Worm (Caenorhabditis elegans) whole organism, young adult: ENCODE data around the gene mlc-4.

ENCODE experiments used
- B0019.2 ChIP-seq: fragments of 200-800 bp; sonication (Bioruptor generic); conservative IDR thresholded peaks from 2 replicates; pipeline ENCODE4 v1.3.6; 2022; ENCODE audit warnings: missing genetic modification reagents, missing genetic modification characterization, missing compliant biosample characterization
- C06A6.2 ChIP-seq: fragments of 200-800 bp; sonication (Bioruptor generic); conservative IDR thresholded peaks from 2 replicates; pipeline ENCODE4 v1.3.6; 2022; ENCODE audit warnings: missing genetic modification characterization, missing compliant biosample characterization
- C17E4.6 ChIP-seq: fragments of 200-800 bp; sonication (Bioruptor generic); IDR thresholded peaks from 2 replicates; pipeline ENCODE4 v1.3.6; 2022; ENCODE audit warnings: missing genetic modification reagents, missing genetic modification characterization, missing compliant biosample characterization
- D2030.7 ChIP-seq: fragments of 200-800 bp; sonication (Bioruptor generic); IDR thresholded peaks from 2 replicates; pipeline ENCODE4 v1.3.6; 2022; ENCODE audit warnings: missing genetic modification reagents, missing genetic modification characterization, missing compliant biosample characterization
- F10E7.11 ChIP-seq: sonication (generic microtip); optimal IDR thresholded peaks from 2 replicates; lab custom pipeline; 2017; ENCODE audit warnings: mild to moderate bottlenecking, missing genetic modification characterization, moderate library complexity, missing compliant biosample characterization
- F22D6.2 ChIP-seq: sonication (generic microtip); optimal IDR thresholded peaks from 2 replicates; lab custom pipeline; 2016; ENCODE audit warnings: mild to moderate bottlenecking, missing genetic modification characterization, missing compliant biosample characterization
- F23B12.7 ChIP-seq: sonication (generic microtip); optimal IDR thresholded peaks from 2 replicates; lab custom pipeline; 2017; ENCODE audit warnings: missing genetic modification characterization, mild to moderate bottlenecking, missing compliant biosample characterization, antibody characterized with exemption, moderate library complexity; ENCODE audit not compliant: insufficient read depth
- F33H1.4 ChIP-seq: fragments of 200-800 bp; sonication (Bioruptor generic); IDR thresholded peaks from 2 replicates; pipeline ENCODE4 v1.3.6; 2022; ENCODE audit warnings: missing genetic modification reagents, missing genetic modification characterization, missing compliant biosample characterization
- F37B4.10 ChIP-seq: fragments of 200-800 bp; sonication (Bioruptor generic); IDR thresholded peaks from 2 replicates; pipeline ENCODE4 v1.3.6; 2022; ENCODE audit warnings: missing genetic modification characterization, missing compliant biosample characterization
- F39B2.1 ChIP-seq: fragments of 200-800 bp; sonication (Bioruptor generic); IDR thresholded peaks from 2 replicates; pipeline ENCODE4 v1.3.6; 2022; ENCODE audit warnings: missing genetic modification reagents, missing genetic modification characterization, missing compliant biosample characterization
- F52B5.7 ChIP-seq: sonication (generic microtip); optimal IDR thresholded peaks from 2 replicates; lab custom pipeline; 2016; ENCODE audit warnings: mild to moderate bottlenecking, missing genetic modification characterization, missing compliant biosample characterization
- K12H6.12 ChIP-seq: fragments of 200-800 bp; sonication (Bioruptor generic); optimal IDR thresholded peaks from 2 replicates; lab custom pipeline; 2018; ENCODE audit warnings: mild to moderate bottlenecking, missing genetic modification characterization, missing compliant biosample characterization
- T26A5.8 ChIP-seq: sonication (generic microtip); optimal IDR thresholded peaks from 2 replicates; lab custom pipeline; 2016; ENCODE audit warnings: missing genetic modification characterization, missing compliant biosample characterization
- Y56A3A.18 ChIP-seq: fragments of 200-800 bp; sonication (Bioruptor generic); IDR thresholded peaks from 2 replicates; pipeline ENCODE4 v1.3.6; 2022; ENCODE audit warnings: missing genetic modification reagents, missing genetic modification characterization, missing compliant biosample characterization
- athp-1 ChIP-seq: sonication (generic microtip); optimal IDR thresholded peaks from 2 replicates; lab custom pipeline; 2017; ENCODE audit warnings: mild to moderate bottlenecking, missing genetic modification characterization, missing compliant biosample characterization
- attf-3 ChIP-seq: fragments of 200-800 bp; sonication (Bioruptor generic); conservative IDR thresholded peaks from 2 replicates; pipeline ENCODE4 v1.3.6; 2022; ENCODE audit warnings: missing genetic modification reagents, missing genetic modification characterization, missing compliant biosample characterization
- cebp-1 ChIP-seq, 2 experiments: fragments of 200-800 bp in 1 of 2; sonication (Bioruptor generic) in 1 of 2; sonication (generic microtip) in 1 of 2; IDR thresholded peaks in 1 of 2; optimal IDR thresholded peaks in 1 of 2; 2 replicates each; pipeline versions ENCODE4 v1.3.6 to Lab custom; 2017 to 2022; ENCODE audit warnings: missing compliant biosample characterization in 2 of 2, missing genetic modification characterization in 2 of 2, mild to moderate bottlenecking in 1 of 2, missing genetic modification reagents in 1 of 2, moderate library complexity in 1 of 2
- ceh-27 ChIP-seq: fragments of 200-800 bp; sonication (Bioruptor generic); optimal IDR thresholded peaks from 2 replicates; lab custom pipeline; 2018; ENCODE audit warnings: mild to moderate bottlenecking, missing genetic modification characterization, moderate library complexity, missing compliant biosample characterization
- ceh-40 ChIP-seq: fragments of 200-800 bp; sonication (Bioruptor generic); IDR thresholded peaks from 2 replicates; pipeline ENCODE4 v1.3.6; 2022; ENCODE audit warnings: missing genetic modification characterization, missing compliant biosample characterization
- ceh-79 ChIP-seq: sonication (generic microtip); optimal IDR thresholded peaks from 2 replicates; lab custom pipeline; 2017; ENCODE audit warnings: mild to moderate bottlenecking, missing genetic modification characterization, missing compliant biosample characterization
- dox-1 ChIP-seq: fragments of 200-800 bp; sonication (Bioruptor generic); IDR thresholded peaks from 2 replicates; pipeline ENCODE4 v1.3.6; 2022; ENCODE audit warnings: missing genetic modification reagents, missing genetic modification characterization, missing compliant biosample characterization
- dpl-1 ChIP-seq: fragments of 150-350 bp; optimal IDR thresholded peaks from 2 replicates; lab custom pipeline; 2014; ENCODE audit warnings: missing biosample characterization, missing genetic modification reagents, missing genetic modification characterization
- efl-1 ChIP-seq: fragments of 150-350 bp; optimal IDR thresholded peaks from 2 replicates; lab custom pipeline; 2014; ENCODE audit warnings: missing biosample characterization, missing genetic modification reagents, missing genetic modification characterization
- egl-18 ChIP-seq: fragments of 200-800 bp; sonication (Bioruptor generic); IDR thresholded peaks from 2 replicates; pipeline ENCODE4 v1.3.6; 2022; ENCODE audit warnings: missing genetic modification reagents, missing genetic modification characterization, missing compliant biosample characterization
- ets-4 ChIP-seq: fragments of 200-800 bp; sonication (Bioruptor generic); optimal IDR thresholded peaks from 2 replicates; lab custom pipeline; 2018; ENCODE audit warnings: mild to moderate bottlenecking, missing genetic modification characterization, missing compliant biosample characterization
- fkh-3 ChIP-seq: sonication (generic microtip); optimal IDR thresholded peaks from 2 replicates; lab custom pipeline; 2016; ENCODE audit warnings: mild to moderate bottlenecking, missing genetic modification characterization, missing compliant biosample characterization
- hlh-26 ChIP-seq: fragments of 200-800 bp; sonication (Bioruptor generic); conservative IDR thresholded peaks from 2 replicates; pipeline ENCODE4 v1.3.6; 2022; ENCODE audit warnings: missing genetic modification reagents, missing genetic modification characterization, missing compliant biosample characterization
- let-607 ChIP-seq, 2 experiments: fragments of 200-800 bp in 1 of 2; sonication (Bioruptor generic) in 1 of 2; sonication (generic microtip) in 1 of 2; optimal IDR thresholded peaks; 2 replicates each; lab custom pipeline; 2016 to 2018; ENCODE audit warnings: mild to moderate bottlenecking in 2 of 2, missing compliant biosample characterization in 2 of 2, missing genetic modification characterization in 2 of 2, moderate library complexity in 2 of 2, missing genotype in 1 of 2
- lin-35 ChIP-seq, 3 experiments: fragments of 150-350 bp in 2 of 3; sonication (generic microtip) in 1 of 3; optimal IDR thresholded peaks; 2 replicates each; lab custom pipeline; 2014 to 2018; ENCODE audit warnings: missing biosample characterization in 3 of 3, missing genetic modification characterization in 3 of 3, missing genetic modification reagents in 3 of 3
- lin-40 ChIP-seq: sonication (generic microtip); optimal IDR thresholded peaks from 2 replicates; lab custom pipeline; 2016; ENCODE audit warnings: missing genetic modification characterization, mild to moderate bottlenecking, missing compliant biosample characterization, missing genotype, missing genetic modification reagents
- lsl-1 ChIP-seq: fragments of 200-800 bp; sonication (Bioruptor generic); optimal IDR thresholded peaks from 2 replicates; lab custom pipeline; 2018; ENCODE audit warnings: mild to moderate bottlenecking, missing genetic modification characterization, moderate library complexity, missing compliant biosample characterization
- lsy-27 ChIP-seq: sonication (generic microtip); optimal IDR thresholded peaks from 2 replicates; lab custom pipeline; 2017; ENCODE audit warnings: missing genetic modification characterization, mild to moderate bottlenecking, missing compliant biosample characterization, antibody characterized with exemption, missing genotype, borderline replicate concordance; ENCODE audit not compliant: insufficient read depth
- madf-3 ChIP-seq: fragments of 200-800 bp; sonication (Bioruptor generic); IDR thresholded peaks from 2 replicates; pipeline ENCODE4 v1.3.6; 2022; ENCODE audit warnings: missing genetic modification reagents, missing genetic modification characterization, missing compliant biosample characterization
- madf-6 ChIP-seq: fragments of 200-800 bp; sonication (Bioruptor generic); IDR thresholded peaks from 2 replicates; pipeline ENCODE4 v1.3.6; 2022; ENCODE audit warnings: missing genetic modification reagents, missing genetic modification characterization, missing compliant biosample characterization
- mcd-1 ChIP-seq: fragments of 200-800 bp; sonication (Bioruptor generic); IDR thresholded peaks from 2 replicates; pipeline ENCODE4 v1.3.6; 2022; ENCODE audit warnings: missing genetic modification reagents, missing genetic modification characterization, missing compliant biosample characterization
- nfyb-1 ChIP-seq: fragments of 200-800 bp; sonication (Bioruptor generic); IDR thresholded peaks from 2 replicates; pipeline ENCODE4 v1.3.6; 2022; ENCODE audit warnings: missing genetic modification reagents, missing genetic modification characterization, missing compliant biosample characterization
- nhr-27 ChIP-seq: fragments of 200-800 bp; sonication (Bioruptor generic); optimal IDR thresholded peaks from 2 replicates; lab custom pipeline; 2018; ENCODE audit warnings: mild to moderate bottlenecking, missing genetic modification characterization, moderate library complexity, missing compliant biosample characterization
- nhr-80 ChIP-seq: sonication (generic microtip); optimal IDR thresholded peaks from 2 replicates; lab custom pipeline; 2016; ENCODE audit warnings: missing genetic modification characterization, missing compliant biosample characterization
- rcor-1 ChIP-seq: fragments of 200-800 bp; sonication (Bioruptor generic); IDR thresholded peaks from 2 replicates; pipeline ENCODE4 v1.3.6; 2022; ENCODE audit warnings: missing genetic modification reagents, missing genetic modification characterization, missing compliant biosample characterization
- repo-1 ChIP-seq: sonication (generic microtip); optimal IDR thresholded peaks from 2 replicates; lab custom pipeline; 2017; ENCODE audit warnings: mild to moderate bottlenecking, missing genetic modification characterization, missing compliant biosample characterization
- sea-2 ChIP-seq: fragments of 200-800 bp; sonication (Bioruptor generic); IDR thresholded peaks from 2 replicates; pipeline ENCODE4 v1.3.6; 2022; ENCODE audit warnings: missing genetic modification characterization, missing compliant biosample characterization
- snpc-1.3 ChIP-seq: sonication (generic microtip); optimal IDR thresholded peaks from 2 replicates; lab custom pipeline; 2017; ENCODE audit warnings: missing genetic modification characterization, mild to moderate bottlenecking, missing compliant biosample characterization, antibody characterized with exemption, moderate library complexity, missing genotype, missing genetic modification reagents; ENCODE audit not compliant: insufficient read depth
- somi-1 ChIP-seq: fragments of 200-800 bp; sonication (Bioruptor generic); optimal IDR thresholded peaks from 2 replicates; lab custom pipeline; 2018; ENCODE audit warnings: mild to moderate bottlenecking, missing genetic modification characterization, missing compliant biosample characterization
- unc-62 ChIP-seq: fragments of 150-350 bp; optimal IDR thresholded peaks from 2 replicates; lab custom pipeline; 2014; ENCODE audit warnings: missing biosample characterization, missing genetic modification reagents, missing genetic modification characterization
- zim-3 ChIP-seq: sonication (generic microtip); optimal IDR thresholded peaks from 2 replicates; lab custom pipeline; 2017; ENCODE audit warnings: mild to moderate bottlenecking, missing genetic modification characterization, moderate library complexity, missing compliant biosample characterization
- ztf-22 ChIP-seq: fragments of 200-800 bp; sonication (Bioruptor generic); optimal IDR thresholded peaks from 2 replicates; lab custom pipeline; 2018; ENCODE audit warnings: mild to moderate bottlenecking, missing genetic modification characterization, moderate library complexity, missing compliant biosample characterization
- ztf-25 ChIP-seq: fragments of 200-800 bp; sonication (Bioruptor generic); IDR thresholded peaks from 2 replicates; pipeline ENCODE4 v1.3.6; 2022; ENCODE audit warnings: missing genetic modification reagents, missing genetic modification characterization, missing compliant biosample characterization
- ztf-26 ChIP-seq: sonication (generic microtip); optimal IDR thresholded peaks from 2 replicates; lab custom pipeline; 2017; ENCODE audit warnings: missing genetic modification characterization, missing compliant biosample characterization
- ztf-3 ChIP-seq: fragments of 200-800 bp; sonication (Bioruptor generic); optimal IDR thresholded peaks from 2 replicates; lab custom pipeline; 2018; ENCODE audit warnings: mild to moderate bottlenecking, missing genetic modification characterization, missing compliant biosample characterization

The mlc-4 gene

DNA sequence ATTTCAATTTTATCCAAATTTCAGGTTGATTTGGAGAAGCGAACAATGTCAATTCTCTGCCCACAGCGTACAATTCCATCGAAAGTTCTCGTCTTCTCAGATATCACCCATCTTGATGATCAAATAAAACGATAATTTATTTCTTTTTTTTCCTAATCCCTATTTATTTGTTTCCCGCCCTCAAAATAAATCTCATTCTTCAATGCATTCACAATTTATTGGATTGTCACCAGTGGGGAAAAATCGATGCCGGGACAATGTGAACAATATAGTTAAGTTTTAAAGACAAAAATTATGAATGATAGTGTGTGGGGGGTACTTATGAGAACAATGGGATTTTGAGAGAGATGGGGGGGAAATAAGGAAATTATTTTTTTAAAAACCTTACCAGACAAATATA lies 6.9 kb upstream of the mlc-4 start:
- no peak for TF ChIP-seq ceh-27
- TF ChIP-seq F23B12.7: no peak
- no peak for TF ChIP-seq mcd-1 (GFP tag; lab: Robert Waterston, UW)
- no peak for TF ChIP-seq egl-18 (GFP tag; lab: Robert Waterston, UW)
- peak; percentile 42; the same call in 1 of the 2 replicates for TF ChIP-seq madf-6 (GFP tag; lab: Robert Waterston, UW)
- TF ChIP-seq cebp-1 (GFP tag; IDR thresholded peaks at IDR 0.05; lab: Robert Waterston, UW): no peak
- peak; percentile 32 for TF ChIP-seq cebp-1 (tag; optimal IDR thresholded peaks at IDR 0.05; lab: Kevin White, UChicago)
- no peak for TF ChIP-seq lin-35 (GFP tag; optimal IDR thresholded peaks at IDR 0.05; lab: Kevin White, UChicago)
- TF ChIP-seq rcor-1 (GFP tag; lab: Robert Waterston, UW): no peak
- no peak for TF ChIP-seq F22D6.2 (tag; lab: Kevin White, UChicago)
- TF ChIP-seq F37B4.10 (GFP tag; lab: Robert Waterston, UW): no peak
- no peak for TF ChIP-seq lin-40
- TF ChIP-seq zim-3 (tag; lab: Kevin White, UChicago): no peak
- TF ChIP-seq ceh-40 (GFP tag; lab: Robert Waterston, UW): no peak
- peak; percentile 26 for TF ChIP-seq efl-1 (GFP tag; lab: Kevin White, UChicago)
- no peak for TF ChIP-seq ceh-79 (tag; lab: Kevin White, UChicago)
- TF ChIP-seq nhr-27: no peak
- TF ChIP-seq F39B2.1 (GFP tag; lab: Robert Waterston, UW): no peak
- TF ChIP-seq nhr-80: no peak
- TF ChIP-seq somi-1 (GFP tag; lab: Kevin White, UChicago): no peak
- TF ChIP-seq F52B5.7: no peak
- peak; percentile 25 for TF ChIP-seq lsl-1 (GFP tag; lab: Kevin White, UChicago)
- no peak for TF ChIP-seq K12H6.12 (tag; lab: Kevin White, UChicago)
- peak; percentile 22; the same call in 1 of the 2 replicates for TF ChIP-seq F33H1.4 (GFP tag; lab: Robert Waterston, UW)
- TF ChIP-seq ztf-22 (GFP tag; lab: Kevin White, UChicago): no peak
- TF ChIP-seq hlh-26 (GFP tag; lab: Robert Waterston, UW): no peak
- no peak for TF ChIP-seq dox-1 (GFP tag; lab: Robert Waterston, UW)
- no peak for TF ChIP-seq Y56A3A.18 (GFP tag; lab: Robert Waterston, UW)
- 0 out of 2 replicates have a peak, but pooled peaks have one; percentile 7 for TF ChIP-seq madf-3 (GFP tag; lab: Robert Waterston, UW)
- no peak for TF ChIP-seq C06A6.2 (GFP tag; lab: Robert Waterston, UW)
- TF ChIP-seq ztf-3 (GFP tag; lab: Kevin White, UChicago): no peak
- no peak for TF ChIP-seq nfyb-1 (GFP tag; lab: Robert Waterston, UW)
- no peak for TF ChIP-seq ztf-25 (GFP tag; lab: Robert Waterston, UW)
- TF ChIP-seq athp-1 (tag; lab: Kevin White, UChicago): no peak
- TF ChIP-seq fkh-3 (tag; lab: Kevin White, UChicago): no peak
- TF ChIP-seq sea-2 (GFP tag; lab: Robert Waterston, UW): no peak
- no peak for TF ChIP-seq lsy-27 (tag; lab: Kevin White, UChicago)
- no peak for TF ChIP-seq ztf-26 (tag; lab: Kevin White, UChicago)
- no peak for TF ChIP-seq dpl-1
- TF ChIP-seq B0019.2 (GFP tag; lab: Robert Waterston, UW): no peak
- TF ChIP-seq let-607 (tag; optimal IDR thresholded peaks at IDR 0.05; lab: Kevin White, UChicago): no peak
- TF ChIP-seq C17E4.6 (GFP tag; lab: Robert Waterston, UW): no peak
- no peak for TF ChIP-seq snpc-1.3 (tag; lab: Kevin White, UChicago)
- no peak for TF ChIP-seq unc-62 (GFP tag; lab: Kevin White, UChicago)
- TF ChIP-seq D2030.7 (GFP tag; lab: Robert Waterston, UW): peak; percentile 32
- TF ChIP-seq repo-1 (tag; lab: Kevin White, UChicago): no peak
- TF ChIP-seq ets-4 (GFP tag; lab: Kevin White, UChicago): no peak
- TF ChIP-seq T26A5.8: no peak
- TF ChIP-seq attf-3 (GFP tag; lab: Robert Waterston, UW): no peak
- no peak for TF ChIP-seq F10E7.11 (tag; lab: Kevin White, UChicago)
